Worm (Caenorhabditis elegans) whole organism, late embryonic: ENCODE data around the gene T13C5.6.
A peak's percentile ranks its signal among the peaks of the same experiment; 100 is the strongest.

Source experiments
- ama-1 ChIP-seq: fragments of 150-350 bp; optimal IDR thresholded peaks from 2 replicates; lab custom pipeline; 2014
- ceh-14 ChIP-seq: sonication (generic microtip); optimal IDR thresholded peaks from 2 replicates; lab custom pipeline; 2016; ENCODE audit warnings: missing genotype, missing genetic modification characterization, missing compliant biosample characterization
- ceh-19 ChIP-seq: fragments of 200-800 bp; sonication (Bioruptor generic); optimal IDR thresholded peaks from 2 replicates; lab custom pipeline; 2018; ENCODE audit warnings: mild to moderate bottlenecking, missing genetic modification characterization, missing compliant biosample characterization
- ceh-30 ChIP-seq: fragments of 150-350 bp; optimal IDR thresholded peaks from 2 replicates; lab custom pipeline; 2014; ENCODE audit warnings: missing biosample characterization, missing genetic modification characterization
- elt-2 ChIP-seq: sonication (generic microtip); optimal IDR thresholded peaks from 2 replicates; lab custom pipeline; 2016; ENCODE audit warnings: missing genetic modification reagents, missing genetic modification characterization, missing compliant biosample characterization
- gmeb-2 ChIP-seq: sonication (generic microtip); optimal IDR thresholded peaks from 2 replicates; lab custom pipeline; 2016; ENCODE audit warnings: missing genetic modification characterization, inconsistent platforms, missing compliant biosample characterization
- hlh-30 ChIP-seq: sonication (generic microtip); optimal IDR thresholded peaks from 2 replicates; lab custom pipeline; 2017; ENCODE audit warnings: antibody characterized with exemption, missing genetic modification characterization, missing compliant biosample characterization; ENCODE audit not compliant: insufficient read depth
- pat-9 ChIP-seq: fragments of 200-800 bp; sonication (Bioruptor generic); optimal IDR thresholded peaks from 2 replicates; lab custom pipeline; 2018; ENCODE audit warnings: mild to moderate bottlenecking, missing genetic modification characterization, moderate library complexity, missing compliant biosample characterization
- pax-1 ChIP-seq: fragments of 150-350 bp; optimal IDR thresholded peaks from 2 replicates; lab custom pipeline; 2014; ENCODE audit warnings: missing biosample characterization, missing genetic modification characterization
- pqm-1 ChIP-seq: sonication (generic microtip); optimal IDR thresholded peaks from 2 replicates; lab custom pipeline; 2016; ENCODE audit warnings: missing genetic modification characterization, missing compliant biosample characterization
- sox-2 ChIP-seq: fragments of 200-800 bp; sonication (Bioruptor generic); IDR thresholded peaks from 2 replicates; pipeline ENCODE4 v1.3.6; 2022; ENCODE audit warnings: missing genetic modification reagents, missing genetic modification characterization, missing compliant biosample characterization
- sox-4 ChIP-seq: sonication (generic microtip); optimal IDR thresholded peaks from 2 replicates; lab custom pipeline; 2017; ENCODE audit warnings: mild to moderate bottlenecking, missing genetic modification characterization, inconsistent platforms, missing compliant biosample characterization
- tbx-2 ChIP-seq: sonication (generic microtip); optimal IDR thresholded peaks from 2 replicates; lab custom pipeline; 2016; ENCODE audit warnings: missing genetic modification characterization, missing compliant biosample characterization
- unc-55 ChIP-seq: sonication (generic microtip); optimal IDR thresholded peaks from 2 replicates; lab custom pipeline; 2017; ENCODE audit warnings: missing biosample characterization, missing genetic modification reagents, missing genetic modification characterization

DNA sequence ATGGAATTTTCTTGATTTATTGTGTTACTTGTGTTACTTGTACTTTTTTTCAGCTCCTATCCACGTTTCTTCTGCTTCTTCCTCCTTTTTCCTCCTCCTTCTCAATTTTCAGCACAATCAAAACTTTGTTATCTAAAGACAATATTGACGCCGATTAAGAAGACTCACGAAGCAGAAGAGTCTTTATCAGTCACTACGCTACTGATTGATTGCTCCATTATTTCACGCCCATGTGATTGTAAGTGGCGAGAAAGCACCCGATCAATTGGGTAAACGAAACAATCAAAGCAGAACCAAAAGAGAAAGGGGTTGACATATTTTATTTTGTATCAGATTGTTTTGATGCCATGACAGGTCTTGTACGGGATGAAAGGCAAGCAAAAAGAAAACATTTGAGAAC is 38.2 kb downstream of the T13C5.6 start, which contains the start of gene T25B2.2:
- TF ChIP-seq pqm-1 (tag; lab: Kevin White, UChicago) (no peak), pat-9 (no peak), tbx-2 (tag; lab: Kevin White, UChicago) (no peak), pax-1 (tag; lab: Kevin White, UChicago) (no peak), sox-4 (tag; lab: Kevin White, UChicago) (no peak), gmeb-2 (tag; lab: Kevin White, UChicago) (no peak), ama-1 (lab: Kevin White, UChicago) (no peak), ceh-30 (tag; lab: Kevin White, UChicago) (no peak), ceh-19 (GFP tag; lab: Kevin White, UChicago) (no peak), hlh-30 (no peak), ceh-14 (tag; lab: Kevin White, UChicago) (no peak), sox-2 (GFP tag; lab: Robert Waterston, UW) (no peak), unc-55 (GFP tag; lab: Kevin White, UChicago) (no peak), elt-2 (peak; percentile 88)
